Worm (Caenorhabditis elegans): ENCODE results near the gene moc-3.
A peak's percentile ranks its signal among the peaks of the same experiment; 100 is the strongest.

- TF ChIP-seq ztf-11 (tag; optimal IDR thresholded peaks at IDR 0.05) (no peak), ceh-62 (tag; optimal IDR thresholded peaks at IDR 0.05) (no peak), mdl-1 (tag; optimal IDR thresholded peaks at IDR 0.05) (no peak), ces-1 (GFP tag; optimal IDR thresholded peaks at IDR 0.05) (no peak), unc-62 (GFP tag; optimal IDR thresholded peaks at IDR 0.05 in 1 of 2) (no peak), unc-62 (tag; optimal IDR thresholded peaks at IDR 0.05) (no peak), pqm-1 (tag; optimal IDR thresholded peaks at IDR 0.05) (peak; percentile 36)
These were observed 8.6 kb downstream of the moc-3 start, which contains the start of gene pmk-3 for ce11 chrIV:8138984-8139383.
